Fruit fly (Drosophila melanogaster) whole organism, embryonic: ENCODE results near the gene CG13386.

Experiments
- Antp ChIP-seq: fragments of 200-800 bp; sonication (Bioruptor generic); optimal IDR thresholded peaks from 3 replicates; lab custom pipeline; 2016; ENCODE audit warnings: missing biosample characterization, missing genetic modification characterization
- Atf3 ChIP-seq: fragments of 200-800 bp; sonication (Bioruptor generic); optimal IDR thresholded peaks from 3 replicates; lab custom pipeline; 2016; ENCODE audit warnings: missing biosample characterization, missing genetic modification characterization
- CG10431 ChIP-seq: fragments of 200-800 bp; sonication (Bioruptor generic); optimal IDR thresholded peaks from 3 replicates; lab custom pipeline; 2018; ENCODE audit warnings: missing biosample characterization, mild to moderate bottlenecking, missing genetic modification characterization
- CG12236 ChIP-seq: fragments of 200-800 bp; sonication (Bioruptor generic); optimal IDR thresholded peaks from 2 replicates; lab custom pipeline; 2016; ENCODE audit warnings: missing biosample characterization, missing genetic modification characterization
- CG12744 ChIP-seq: fragments of 200-800 bp; sonication (Bioruptor generic); optimal IDR thresholded peaks from 2 replicates; lab custom pipeline; 2016; ENCODE audit warnings: missing biosample characterization, missing genetic modification characterization
- CG13624 ChIP-seq: fragments of 200-800 bp; sonication (Bioruptor generic); optimal IDR thresholded peaks from 2 replicates; lab custom pipeline; 2016; ENCODE audit warnings: missing biosample characterization, missing genetic modification characterization
- CG14050 ChIP-seq: fragments of 200-800 bp; sonication (Bioruptor generic); IDR thresholded peaks from 3 replicates; pipeline ENCODE4 v1.3.6; 2022; ENCODE audit warnings: missing biosample characterization, missing genetic modification characterization
- CG14441 ChIP-seq: fragments of 200-800 bp; sonication (Bioruptor generic); IDR thresholded peaks from 2 replicates; pipeline ENCODE4 v1.3.6; 2022; ENCODE audit warnings: missing biosample characterization, missing genetic modification characterization
- CG1647 ChIP-seq: fragments of 200-800 bp; sonication (Bioruptor generic); optimal IDR thresholded peaks from 3 replicates; lab custom pipeline; 2016; ENCODE audit warnings: missing biosample characterization, missing genetic modification characterization
- CG16779 ChIP-seq: fragments of 200-800 bp; sonication (Bioruptor generic); IDR thresholded peaks from 2 replicates; pipeline ENCODE4 v1.3.6; 2022; ENCODE audit warnings: missing biosample characterization, missing genetic modification characterization
- CG17359 ChIP-seq: fragments of 200-800 bp; sonication (Bioruptor generic); optimal IDR thresholded peaks from 3 replicates; lab custom pipeline; 2018; ENCODE audit warnings: missing biosample characterization, mild to moderate bottlenecking, missing genetic modification characterization, moderate library complexity
- CG17912 ChIP-seq: fragments of 200-800 bp; sonication (Bioruptor generic); optimal IDR thresholded peaks from 2 replicates; lab custom pipeline; 2018; ENCODE audit warnings: missing biosample characterization, mild to moderate bottlenecking, missing genetic modification characterization
- CG1832 ChIP-seq: fragments of 200-800 bp; sonication (Bioruptor generic); optimal IDR thresholded peaks from 2 replicates; lab custom pipeline; 2017; ENCODE audit warnings: missing biosample characterization, mild to moderate bottlenecking, missing genetic modification characterization, inconsistent platforms
- CG2202 ChIP-seq: fragments of 200-800 bp; sonication (Bioruptor generic); optimal IDR thresholded peaks from 2 replicates; lab custom pipeline; 2018; ENCODE audit warnings: missing biosample characterization, mild to moderate bottlenecking, missing genetic modification characterization
- CG30403 ChIP-seq: fragments of 200-800 bp; sonication (Bioruptor generic); optimal IDR thresholded peaks from 3 replicates; lab custom pipeline; 2016; ENCODE audit warnings: missing biosample characterization, missing genetic modification characterization
- CG31388 ChIP-seq: fragments of 200-800 bp; sonication (Bioruptor generic); optimal IDR thresholded peaks from 2 replicates; lab custom pipeline; 2016; ENCODE audit warnings: missing biosample characterization, missing genetic modification characterization
- CG33557 ChIP-seq: fragments of 200-800 bp; sonication (Bioruptor generic); optimal IDR thresholded peaks from 2 replicates; lab custom pipeline; 2019; ENCODE audit warnings: missing biosample characterization, mild to moderate bottlenecking, missing genetic modification characterization, moderate library complexity
- CG34224 ChIP-seq: fragments of 200-800 bp; sonication (Bioruptor generic); IDR thresholded peaks from 3 replicates; pipeline ENCODE4 v1.3.6; 2022; ENCODE audit warnings: missing biosample characterization, missing genetic modification characterization; ENCODE audit not compliant: partially characterized antibody
- CG3726 ChIP-seq: fragments of 200-800 bp; sonication (Bioruptor generic); IDR thresholded peaks from 3 replicates; pipeline ENCODE4, ENCODE4 v1.3.6; 2022; ENCODE audit warnings: missing biosample characterization, missing genetic modification characterization
- CG5953 ChIP-seq: fragments of 200-800 bp; sonication (Bioruptor generic); IDR thresholded peaks from 2 replicates; pipeline ENCODE4 v1.3.6; 2022; ENCODE audit warnings: missing biosample characterization, missing genetic modification characterization
- CG6765 ChIP-seq: fragments of 200-800 bp; sonication (Bioruptor generic); optimal IDR thresholded peaks from 3 replicates; lab custom pipeline; 2017; ENCODE audit warnings: missing biosample characterization, mild to moderate bottlenecking, missing genetic modification characterization
- CG6854 ChIP-seq: fragments of 200-800 bp; sonication (Bioruptor generic); optimal IDR thresholded peaks from 3 replicates; lab custom pipeline; 2017; ENCODE audit warnings: missing biosample characterization, mild to moderate bottlenecking, missing genetic modification characterization
- CG7271 ChIP-seq: fragments of 200-800 bp; sonication (Bioruptor generic); optimal IDR thresholded peaks from 2 replicates; lab custom pipeline; 2018; ENCODE audit warnings: missing biosample characterization, mild to moderate bottlenecking, missing genetic modification characterization, moderate library complexity
- CG9215 ChIP-seq: fragments of 200-800 bp; sonication (Bioruptor generic); IDR thresholded peaks from 2 replicates; pipeline ENCODE4 v1.3.6; 2022; ENCODE audit warnings: missing biosample characterization, missing genetic modification characterization
- Doc3 ChIP-seq: fragments of 200-800 bp; sonication (Bioruptor generic); IDR thresholded peaks from 3 replicates; pipeline ENCODE4 v1.3.6; 2022; ENCODE audit warnings: missing biosample characterization, missing genetic modification characterization; ENCODE audit not compliant: partially characterized antibody
- Hey ChIP-seq: fragments of 200-800 bp; sonication (Bioruptor generic); optimal IDR thresholded peaks from 3 replicates; lab custom pipeline; 2018; ENCODE audit warnings: missing biosample characterization, mild to moderate bottlenecking, missing genetic modification characterization
- HmgZ ChIP-seq: fragments of 200-800 bp; sonication (Bioruptor generic); optimal IDR thresholded peaks from 2 replicates; lab custom pipeline; 2018; ENCODE audit warnings: missing biosample characterization, mild to moderate bottlenecking, missing genetic modification characterization
- Lhr ChIP-seq: fragments of 200-800 bp; sonication (Bioruptor generic); optimal IDR thresholded peaks from 3 replicates; lab custom pipeline; 2017; ENCODE audit warnings: mild to moderate bottlenecking, missing biosample characterization, missing genetic modification reagents, missing genetic modification characterization
- Mes4 ChIP-seq: fragments of 200-800 bp; sonication (Bioruptor generic); optimal IDR thresholded peaks from 2 replicates; lab custom pipeline; 2016; ENCODE audit warnings: missing biosample characterization, missing genetic modification characterization
- Mrtf ChIP-seq: fragments of 200-800 bp; sonication (Bioruptor generic); IDR thresholded peaks from 3 replicates; pipeline ENCODE4 v1.3.6; 2022; ENCODE audit warnings: missing biosample characterization, missing genetic modification characterization
- NC2β ChIP-seq: fragments of 200-800 bp; sonication (Bioruptor generic); optimal IDR thresholded peaks from 2 replicates; lab custom pipeline; 2016; ENCODE audit warnings: missing biosample characterization, missing genetic modification characterization
- Sin3A ChIP-seq: fragments of >200 bp; optimal IDR thresholded peaks from 2 replicates; lab custom pipeline; 2018
- Sox102F ChIP-seq: fragments of 200-800 bp; sonication (Bioruptor generic); optimal IDR thresholded peaks from 2 replicates; lab custom pipeline; 2018; ENCODE audit warnings: missing biosample characterization, mild to moderate bottlenecking, missing genetic modification characterization, moderate library complexity
- Stat92E ChIP-seq, 3 experiments: fragments of >200 bp in 2 of 3; fragments of 200-800 bp in 1 of 3; sonication (Bioruptor generic) in 1 of 3; optimal IDR thresholded peaks; 2 replicates each; lab custom pipeline; 2017 to 2019; ENCODE audit warnings: missing biosample characterization in 3 of 3, missing genetic modification characterization in 3 of 3, mild to moderate bottlenecking in 1 of 3, moderate library complexity in 1 of 3
- TFAM ChIP-seq: fragments of 200-800 bp; sonication (Bioruptor generic); optimal IDR thresholded peaks from 2 replicates; lab custom pipeline; 2017; ENCODE audit warnings: missing biosample characterization, missing genetic modification characterization, inconsistent platforms
- ase ChIP-seq: fragments of 200-800 bp; sonication (Bioruptor generic); IDR thresholded peaks from 3 replicates; pipeline ENCODE4 v1.3.6; 2022; ENCODE audit warnings: missing biosample characterization, missing genetic modification characterization
- dimm ChIP-seq: fragments of 200-800 bp; sonication (Bioruptor generic); IDR thresholded peaks from 2 replicates; pipeline ENCODE4 v1.3.6; 2022; ENCODE audit warnings: missing biosample characterization, missing genetic modification characterization
- eyg ChIP-seq: fragments of 200-800 bp; sonication (Bioruptor generic); optimal IDR thresholded peaks from 3 replicates; lab custom pipeline; 2016; ENCODE audit warnings: missing biosample characterization, missing genetic modification characterization
- gsb ChIP-seq: fragments of 200-800 bp; sonication (Bioruptor generic); IDR thresholded peaks from 2 replicates; pipeline ENCODE4 v1.3.6; 2022; ENCODE audit warnings: missing biosample characterization, missing genetic modification characterization
- gsb-n ChIP-seq: fragments of 200-800 bp; sonication (Bioruptor generic); optimal IDR thresholded peaks from 3 replicates; lab custom pipeline; 2018; ENCODE audit warnings: missing biosample characterization, mild to moderate bottlenecking, missing genetic modification characterization
- kay ChIP-seq: fragments of 200-800 bp; sonication (Bioruptor generic); optimal IDR thresholded peaks from 2 replicates; lab custom pipeline; 2016; ENCODE audit warnings: missing biosample characterization, missing genetic modification characterization
- kni ChIP-seq: fragments of 200-800 bp; sonication (Bioruptor generic); optimal IDR thresholded peaks from 3 replicates; lab custom pipeline; 2017; ENCODE audit warnings: mild to moderate bottlenecking, missing biosample characterization, missing genetic modification reagents, missing genetic modification characterization
- lilli ChIP-seq: fragments of 200-800 bp; sonication (Bioruptor generic); optimal IDR thresholded peaks from 3 replicates; lab custom pipeline; 2016; ENCODE audit warnings: missing biosample characterization, missing genetic modification characterization
- odd ChIP-seq: fragments of 200-800 bp; sonication (Bioruptor generic); optimal IDR thresholded peaks from 2 replicates; lab custom pipeline; 2017; ENCODE audit warnings: missing biosample characterization, mild to moderate bottlenecking, missing genetic modification characterization
- pros ChIP-seq: fragments of 200-800 bp; sonication (Bioruptor generic); optimal IDR thresholded peaks from 3 replicates; lab custom pipeline; 2019; ENCODE audit warnings: missing biosample characterization, mild to moderate bottlenecking, missing genetic modification characterization, moderate library complexity
- psq ChIP-seq: fragments of 200-800 bp; sonication (Bioruptor generic); optimal IDR thresholded peaks from 2 replicates; lab custom pipeline; 2017; ENCODE audit warnings: missing biosample characterization, missing genetic modification characterization
- repo ChIP-seq: fragments of 200-800 bp; sonication (Bioruptor generic); optimal IDR thresholded peaks from 2 replicates; lab custom pipeline; 2016; ENCODE audit warnings: missing biosample characterization, missing genetic modification characterization
- ro ChIP-seq: fragments of 200-800 bp; sonication (Bioruptor generic); IDR thresholded peaks from 2 replicates; pipeline ENCODE4 v1.3.6; 2022; ENCODE audit warnings: missing biosample characterization, missing genetic modification characterization
- row ChIP-seq: fragments of 200-800 bp; sonication (Bioruptor generic); IDR thresholded peaks from 3 replicates; pipeline ENCODE4 v1.3.6; 2022; ENCODE audit warnings: missing biosample characterization, missing genetic modification characterization
- toy ChIP-seq: fragments of 200-800 bp; sonication (Bioruptor generic); IDR thresholded peaks from 2 replicates; pipeline ENCODE4 v1.3.6; 2022; ENCODE audit warnings: missing biosample characterization, missing genetic modification characterization
- tup ChIP-seq: fragments of 200-800 bp; sonication (Bioruptor generic); optimal IDR thresholded peaks from 2 replicates; lab custom pipeline; 2016; ENCODE audit warnings: missing biosample characterization, mild to moderate bottlenecking, missing genetic modification characterization, moderate library complexity
- usp ChIP-seq: fragments of >200 bp; optimal IDR thresholded peaks from 2 replicates; lab custom pipeline; 2017; ENCODE audit warnings: missing biosample characterization, missing genetic modification characterization

Gene CG13386

dm6 chr2L:8376717-8377116 lies 22.1 kb upstream of the CG13386 start, which contains the start of the genes CG13390 and CG17294 (continued):
- TF ChIP-seq Antp (GFP tag; lab: Kevin White, UChicago) = peak; percentile 82
- peak; percentile 99 for TF ChIP-seq gsb-n (tag; lab: Kevin White, UChicago)
- peak; percentile 2 for TF ChIP-seq CG1832 (GFP tag; lab: Kevin White, UChicago)
- peak; percentile 100 for TF ChIP-seq Sox102F (GFP tag; lab: Kevin White, UChicago)
- peak; percentile 91 for TF ChIP-seq eyg (GFP tag; lab: Kevin White, UChicago)
- peak; percentile 99 for TF ChIP-seq kay (GFP tag; lab: Kevin White, UChicago)
- peak; percentile 100 for TF ChIP-seq CG17359
- TF ChIP-seq CG6765 = peak; percentile 100
- TF ChIP-seq ro (GFP tag; lab: Robert Waterston, UW) = peak; percentile 99
- peak; percentile 92 for TF ChIP-seq Hey
- TF ChIP-seq CG14441 (GFP tag; lab: Robert Waterston, UW) = peak; percentile 100
- peak; percentile 99 for TF ChIP-seq ase
- TF ChIP-seq Lhr (GFP tag; lab: Kevin White, UChicago) = peak; percentile 97
- TF ChIP-seq Atf3 (GFP tag; lab: Kevin White, UChicago) = peak; percentile 92
- TF ChIP-seq CG1647 (GFP tag; lab: Kevin White, UChicago) = peak; percentile 95
- peak; percentile 97 for TF ChIP-seq CG13624 (GFP tag; lab: Kevin White, UChicago)
- TF ChIP-seq CG7271 = peak; percentile 99
- TF ChIP-seq CG12744 (GFP tag; lab: Kevin White, UChicago) = peak; percentile 96
- TF ChIP-seq CG12236 (GFP tag; lab: Kevin White, UChicago) = peak; percentile 85
- peak in 1 of 3 experiments; percentile 98 for TF ChIP-seq Stat92E (GFP tag; optimal IDR thresholded peaks at IDR 0.05; lab: Kevin White, UChicago)
- TF ChIP-seq row (GFP tag; lab: Robert Waterston, UW) = peak; percentile 100
- TF ChIP-seq CG5953 = peak; percentile 99
- TF ChIP-seq odd (GFP tag; lab: Kevin White, UChicago) = peak; percentile 99
- TF ChIP-seq CG33557 (GFP tag; lab: Kevin White, UChicago) = peak; percentile 99
- TF ChIP-seq CG2202 (tag; lab: Kevin White, UChicago) = peak; percentile 99
- peak; percentile 99 for TF ChIP-seq CG31388 (GFP tag; lab: Kevin White, UChicago)
- peak; percentile 99 for TF ChIP-seq CG3726 (GFP tag; lab: Robert Waterston, UW)
- peak; percentile 99 for TF ChIP-seq Mrtf
- TF ChIP-seq TFAM (GFP tag; lab: Kevin White, UChicago) = peak; percentile 91
- peak; percentile 98 for TF ChIP-seq tup (GFP tag; lab: Kevin White, UChicago)
- no peak for TF ChIP-seq usp (GFP tag; lab: Kevin White, UChicago)
- peak; percentile 99 for TF ChIP-seq CG17912 (GFP tag; lab: Kevin White, UChicago)
- no peak for TF ChIP-seq Sin3A
- TF ChIP-seq CG6854 = peak; percentile 100
- TF ChIP-seq NC2β (GFP tag; lab: Kevin White, UChicago) = peak; percentile 90
- TF ChIP-seq toy (GFP tag; lab: Robert Waterston, UW) = peak; percentile 99
- peak; percentile 99 for TF ChIP-seq lilli (GFP tag; lab: Kevin White, UChicago)
- TF ChIP-seq CG16779 (GFP tag; lab: Robert Waterston, UW) = peak; percentile 99
- TF ChIP-seq repo (GFP tag; lab: Kevin White, UChicago) = peak; percentile 86
- TF ChIP-seq CG9215 (GFP tag; lab: Robert Waterston, UW) = peak; percentile 99
- peak; percentile 97 for TF ChIP-seq kni
- peak; percentile 99 for TF ChIP-seq gsb (GFP tag; lab: Robert Waterston, UW)
- peak; percentile 99 for TF ChIP-seq CG14050
- TF ChIP-seq HmgZ (tag; lab: Kevin White, UChicago) = peak; percentile 100
- peak; percentile 89 for TF ChIP-seq pros
- peak; percentile 92 for TF ChIP-seq CG34224 (GFP tag; lab: Robert Waterston, UW)
- TF ChIP-seq Doc3 = peak; percentile 75
- peak; percentile 99 for TF ChIP-seq dimm (GFP tag; lab: Robert Waterston, UW)
- TF ChIP-seq psq (GFP tag; lab: Kevin White, UChicago) = peak; percentile 97
- peak; percentile 84 for TF ChIP-seq Mes4 (GFP tag; lab: Kevin White, UChicago)
- TF ChIP-seq CG30403 (GFP tag; lab: Kevin White, UChicago) = peak; percentile 99
- TF ChIP-seq CG10431 (GFP tag; lab: Kevin White, UChicago) = peak; percentile 97
